Worm (Caenorhabditis elegans): ENCODE measurements around the gene iscu-1.

The iscu-1 gene

DNA sequence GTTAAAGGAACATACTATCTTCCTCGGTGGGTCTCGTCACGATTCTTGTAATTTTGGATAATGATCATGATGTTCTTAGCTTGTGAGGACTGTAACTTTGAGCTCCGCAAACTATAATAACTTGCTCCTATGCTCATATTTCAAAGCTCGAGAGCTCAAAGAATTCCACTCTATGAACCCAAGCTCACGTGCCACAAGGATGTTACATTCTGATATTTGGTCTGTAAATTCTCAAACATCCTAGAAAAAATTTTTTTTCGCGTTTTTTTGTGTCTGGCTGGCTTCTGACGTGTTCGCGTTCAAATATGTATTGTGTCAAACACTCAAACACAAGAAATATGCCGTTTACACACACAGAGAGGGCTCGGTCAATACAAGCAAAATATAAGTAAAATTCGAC lies 7.6 kb upstream of the iscu-1 start, which contains the start of gene Y45F10D.16:
TSS of gene Y45F10D.16 (plus strand) at position 301 of the 400 bp plus-strand sequence.
- TF ChIP-seq snpc-4 (tag; optimal IDR thresholded peaks at IDR 0.05) (no peak), pha-4 (tag; optimal IDR thresholded peaks at IDR 0.05) (peak; percentile 7)

ce11 chrIV:13776745-13777144 lies 7.0 kb upstream of the iscu-1 start:
- TF ChIP-seq lin-39 (tag; optimal IDR thresholded peaks at IDR 0.05) (no peak), nfya-1 (tag; optimal IDR thresholded peaks at IDR 0.05; ENCODE audit: insufficient read depth) (no peak), nhr-25 (tag; optimal IDR thresholded peaks at IDR 0.05) (no peak), nhr-77 (tag; optimal IDR thresholded peaks at IDR 0.05) (no peak), daf-12 (tag; optimal IDR thresholded peaks at IDR 0.05) (no peak), nhr-11 (tag; optimal IDR thresholded peaks at IDR 0.05) (no peak), ztf-4 (tag; optimal IDR thresholded peaks at IDR 0.05) (no peak)

DNA sequence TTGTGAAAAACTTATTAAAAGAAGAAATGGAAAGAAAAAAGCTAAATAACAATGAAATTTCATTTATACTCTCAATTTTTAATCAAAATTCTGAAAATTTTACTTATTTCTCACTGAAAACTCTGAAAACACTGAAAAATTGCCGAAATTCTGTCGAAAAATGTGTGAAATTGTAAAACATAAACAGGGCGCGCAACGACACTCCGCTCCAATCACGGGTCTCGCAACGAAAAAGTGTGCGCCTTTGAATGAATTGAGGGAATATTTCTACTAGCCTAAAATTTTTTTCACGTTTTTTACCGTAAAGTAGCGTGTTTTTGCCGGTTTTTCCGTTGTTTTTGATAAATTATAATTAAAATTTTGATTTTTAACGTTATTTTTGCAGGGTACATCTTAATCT lies 6.3 kb upstream of the iscu-1 start, which contains the start of gene rpl-18:
TSS of gene rpl-18 (plus strand) at position 386 of the 400 bp plus-strand sequence.
- no peak for TF ChIP-seq ceh-82 (tag; optimal IDR thresholded peaks at IDR 0.05)
- TF ChIP-seq pha-4 (tag; optimal IDR thresholded peaks at IDR 0.05): peak; percentile 95
- TF ChIP-seq nhr-28 (tag; optimal IDR thresholded peaks at IDR 0.05): no peak
- TF ChIP-seq snpc-4 (tag; optimal IDR thresholded peaks at IDR 0.05): peak; percentile 78
- no peak for TF ChIP-seq nhr-43 (tag; optimal IDR thresholded peaks at IDR 0.05; ENCODE audit: poor library complexity, severe bottlenecking)
- TF ChIP-seq nhr-237 (tag; optimal IDR thresholded peaks at IDR 0.05): no peak
- TF ChIP-seq unc-62 (GFP tag; optimal IDR thresholded peaks at IDR 0.05): no peak
- TF ChIP-seq ceh-16 (tag; optimal IDR thresholded peaks at IDR 0.05): no peak
- TF ChIP-seq nhr-23 (tag; optimal IDR thresholded peaks at IDR 0.05): peak; percentile 80
- peak; percentile 6 for TF ChIP-seq ceh-28 (tag; optimal IDR thresholded peaks at IDR 0.05)
- no peak for TF ChIP-seq nhr-11 (tag; optimal IDR thresholded peaks at IDR 0.05)
- no peak for TF ChIP-seq elt-3 (tag; optimal IDR thresholded peaks at IDR 0.05)
- TF ChIP-seq nhr-25 (tag; optimal IDR thresholded peaks at IDR 0.05): peak; percentile 73
- no peak for TF ChIP-seq fkh-10 (GFP tag; optimal IDR thresholded peaks at IDR 0.05)
- peak; percentile 27 for TF ChIP-seq R02D3.7 (tag; optimal IDR thresholded peaks at IDR 0.05)
- no peak for TF ChIP-seq unc-39 (tag; optimal IDR thresholded peaks at IDR 0.05)
- no peak for TF ChIP-seq daf-12 (tag; optimal IDR thresholded peaks at IDR 0.05)
- peak; percentile 89 for TF ChIP-seq nfya-1 (tag; optimal IDR thresholded peaks at IDR 0.05; ENCODE audit: insufficient read depth)
- peak; percentile 65 for TF ChIP-seq egl-5 (tag; optimal IDR thresholded peaks at IDR 0.05)
- no peak for TF ChIP-seq ceh-9 (tag; optimal IDR thresholded peaks at IDR 0.05)
- TF ChIP-seq lin-15B (tag; optimal IDR thresholded peaks at IDR 0.05): peak; percentile 99
- TF ChIP-seq hmg-11 (tag; optimal IDR thresholded peaks at IDR 0.05): peak; percentile 48
- TF ChIP-seq mml-1 (tag; optimal IDR thresholded peaks at IDR 0.05): no peak
- no peak for TF ChIP-seq eor-1 (tag; optimal IDR thresholded peaks at IDR 0.05)
- peak; percentile 27 for TF ChIP-seq pqm-1 (tag; optimal IDR thresholded peaks at IDR 0.05)
- TF ChIP-seq egl-27 (tag; optimal IDR thresholded peaks at IDR 0.05): no peak
- peak; percentile 85 for TF ChIP-seq lin-39 (tag; optimal IDR thresholded peaks at IDR 0.05)
- no peak for TF ChIP-seq fos-1 (tag; optimal IDR thresholded peaks at IDR 0.05)
- no peak for TF ChIP-seq nhr-77 (tag; optimal IDR thresholded peaks at IDR 0.05)
- peak; percentile 37 for TF ChIP-seq elt-2 (tag; optimal IDR thresholded peaks at IDR 0.05)
- no peak for TF ChIP-seq aly-2 (tag; optimal IDR thresholded peaks at IDR 0.05)

DNA sequence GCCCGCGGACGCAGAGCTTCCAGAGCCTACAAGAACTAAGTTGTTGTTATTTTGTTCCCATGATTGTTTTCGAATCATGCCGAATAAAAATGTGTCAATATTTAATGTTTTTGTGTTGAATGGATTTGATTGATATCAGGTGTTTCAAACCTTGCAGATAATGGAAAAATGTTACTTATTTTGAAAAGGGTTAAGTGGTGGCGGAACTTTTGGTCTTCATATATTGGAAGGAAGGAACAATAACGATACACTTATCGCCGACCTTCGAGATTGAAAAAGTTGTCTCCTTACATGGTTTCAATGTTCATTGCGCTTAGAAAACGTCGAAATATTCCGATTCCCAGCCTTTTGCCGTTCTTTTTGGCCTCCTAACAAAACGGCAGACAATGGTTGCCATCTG lies 5.1 kb upstream of the iscu-1 start, which contains the start of gene gly-10:
TSS of gene gly-10 (plus strand) at position 387 of the 400 bp plus-strand sequence.
- no peak for TF ChIP-seq nhr-76 (tag; optimal IDR thresholded peaks at IDR 0.05)
- TF ChIP-seq egl-5 (tag; optimal IDR thresholded peaks at IDR 0.05): no peak
- TF ChIP-seq snpc-4 (tag; optimal IDR thresholded peaks at IDR 0.05): no peak
- TF ChIP-seq pha-4 (tag; optimal IDR thresholded peaks at IDR 0.05): no peak
- no peak for TF ChIP-seq aly-2 (tag; optimal IDR thresholded peaks at IDR 0.05)
- no peak for TF ChIP-seq nhr-67 (tag; optimal IDR thresholded peaks at IDR 0.05)
- TF ChIP-seq nhr-12 (tag; optimal IDR thresholded peaks at IDR 0.05): no peak
- no peak for TF ChIP-seq ceh-9 (tag; optimal IDR thresholded peaks at IDR 0.05)
- no peak for TF ChIP-seq elt-2 (tag; optimal IDR thresholded peaks at IDR 0.05)
- no peak for TF ChIP-seq nhr-11 (tag; optimal IDR thresholded peaks at IDR 0.05)
- TF ChIP-seq tbx-2 (tag; optimal IDR thresholded peaks at IDR 0.05): no peak
- TF ChIP-seq lin-15B (tag; optimal IDR thresholded peaks at IDR 0.05): no peak
- no peak for TF ChIP-seq nhr-77 (tag; optimal IDR thresholded peaks at IDR 0.05)
